Fruit fly (Drosophila melanogaster) whole organism, pupa: ENCODE results near the gene bves.

Experiments
- CG10348 ChIP-seq: fragments of 200-800 bp; sonication (Bioruptor generic); IDR thresholded peaks from 2 replicates; pipeline ENCODE4 v1.3.6; 2022; ENCODE audit warnings: missing biosample characterization, missing genetic modification characterization
- CG8301 ChIP-seq: fragments of 200-800 bp; sonication (Bioruptor generic); optimal IDR thresholded peaks from 2 replicates; lab custom pipeline; 2018; ENCODE audit warnings: missing biosample characterization, mild to moderate bottlenecking, missing genetic modification characterization
- D1 ChIP-seq: fragments of 200-800 bp; sonication (Bioruptor generic); optimal IDR thresholded peaks from 2 replicates; lab custom pipeline; 2018; ENCODE audit warnings: missing biosample characterization, mild to moderate bottlenecking, missing genetic modification characterization, moderate library complexity
- EcR ChIP-seq: fragments of 200-800 bp; sonication (Bioruptor generic); optimal IDR thresholded peaks from 3 replicates; lab custom pipeline; 2019; ENCODE audit warnings: missing biosample characterization, missing genetic modification characterization, mild to moderate bottlenecking, moderate library complexity, missing genetic modification reagents
- Snoo ChIP-seq: fragments of 200-800 bp; sonication (Bioruptor generic); optimal IDR thresholded peaks from 3 replicates; lab custom pipeline; 2017; ENCODE audit warnings: missing biosample characterization, mild to moderate bottlenecking, missing genetic modification characterization, inconsistent platforms
- gl ChIP-seq: fragments of 200-800 bp; sonication (Bioruptor generic); optimal IDR thresholded peaks from 2 replicates; lab custom pipeline; 2018; ENCODE audit warnings: missing biosample characterization, mild to moderate bottlenecking, missing genetic modification characterization

- TF ChIP-seq Snoo (tag; lab: Kevin White, UChicago) = no peak
- no peak for TF ChIP-seq D1
- TF ChIP-seq gl (tag; lab: Kevin White, UChicago) = no peak
- TF ChIP-seq CG10348 (GFP tag; lab: Robert Waterston, UW) = no peak
- no peak for TF ChIP-seq CG8301 (tag; lab: Kevin White, UChicago)
- TF ChIP-seq EcR (GFP tag; lab: Kevin White, UChicago) = no peak
Measured at dm6 chrX:21046141-21046540, 7.6 kb upstream of the bves start.
